Worm (Caenorhabditis elegans) whole organism, L4 larva: ENCODE measurements around the gene gcp-2.1.

Source experiments
- F37D6.2 ChIP-seq: sonication (generic microtip); optimal IDR thresholded peaks from 2 replicates; lab custom pipeline; 2016; ENCODE audit warnings: mild to moderate bottlenecking, missing genetic modification characterization, missing compliant biosample characterization
- F49E8.2 ChIP-seq: sonication (generic microtip); optimal IDR thresholded peaks from 2 replicates; lab custom pipeline; 2016; ENCODE audit warnings: missing compliant biosample characterization, mild to moderate bottlenecking, missing genetic modification characterization, borderline replicate concordance
- T20F7.1 ChIP-seq: fragments of 200-800 bp; sonication (Bioruptor generic); optimal IDR thresholded peaks from 2 replicates; lab custom pipeline; 2018; ENCODE audit warnings: mild to moderate bottlenecking, missing genetic modification characterization, missing compliant biosample characterization
- T26A8.4 ChIP-seq: fragments of 200-800 bp; sonication (Bioruptor generic); IDR thresholded peaks from 2 replicates; pipeline ENCODE4 v1.3.6; 2022; ENCODE audit warnings: missing genetic modification characterization, missing compliant biosample characterization
- aha-1 ChIP-seq: fragments of 150-350 bp; peaks from one replicate; lab custom pipeline; 2014; ENCODE audit warnings: missing biosample characterization, missing genetic modification characterization
- attf-4 ChIP-seq: sonication (generic microtip); optimal IDR thresholded peaks from 3 replicates; lab custom pipeline; 2017; ENCODE audit warnings: missing biosample characterization, missing genetic modification characterization
- ceh-28 ChIP-seq: fragments of 150-350 bp; optimal IDR thresholded peaks from 2 replicates; lab custom pipeline; 2014; ENCODE audit warnings: missing biosample characterization, missing genetic modification reagents, missing genetic modification characterization
- ces-1 ChIP-seq: fragments of 150-350 bp; sonication (generic microtip); optimal IDR thresholded peaks from 4 replicates; lab custom pipeline; 2014; ENCODE audit warnings: missing biosample characterization, missing genetic modification reagents, missing genetic modification characterization
- daf-12 ChIP-seq: fragments of 150-350 bp; optimal IDR thresholded peaks from 2 replicates; lab custom pipeline; 2014; ENCODE audit warnings: missing biosample characterization, missing genetic modification reagents, missing genetic modification characterization
- daf-16 ChIP-seq, 3 experiments: sonication (generic microtip); optimal IDR thresholded peaks; 2 replicates each; lab custom pipeline; 2016 to 2017; ENCODE audit warnings: missing genetic modification characterization in 3 of 3, missing genetic modification reagents in 3 of 3, mild to moderate bottlenecking in 2 of 3, missing compliant biosample characterization in 2 of 3, missing biosample characterization in 1 of 3, moderate library complexity in 1 of 3
- dpl-1 ChIP-seq: fragments of 150-350 bp; optimal IDR thresholded peaks from 2 replicates; lab custom pipeline; 2014; ENCODE audit warnings: missing biosample characterization, missing genetic modification reagents, missing genetic modification characterization
- fkh-10 ChIP-seq: fragments of 150-350 bp; optimal IDR thresholded peaks from 2 replicates; lab custom pipeline; 2014; ENCODE audit warnings: missing biosample characterization, missing genetic modification reagents, missing genetic modification characterization
- hlh-11 ChIP-seq: fragments of 200-800 bp; sonication (Bioruptor generic); optimal IDR thresholded peaks from 2 replicates; lab custom pipeline; 2018; ENCODE audit warnings: mild to moderate bottlenecking, missing genetic modification characterization, missing compliant biosample characterization
- hmg-1.1 ChIP-seq: fragments of 200-800 bp; sonication (Bioruptor generic); IDR thresholded peaks from 2 replicates; pipeline ENCODE4 v1.3.6; 2022; ENCODE audit warnings: missing genetic modification reagents, missing genetic modification characterization, missing compliant biosample characterization
- lim-7 ChIP-seq: fragments of 200-800 bp; sonication (Bioruptor generic); IDR thresholded peaks from 2 replicates; pipeline ENCODE4 v1.3.6; 2022; ENCODE audit warnings: missing genetic modification characterization, missing compliant biosample characterization
- lin-1 ChIP-seq: fragments of 200-800 bp; sonication (Bioruptor generic); IDR thresholded peaks from 2 replicates; pipeline ENCODE4 v1.3.6; 2022; ENCODE audit warnings: missing genetic modification reagents, missing genetic modification characterization, missing compliant biosample characterization
- lin-13 ChIP-seq: fragments of 150-350 bp; optimal IDR thresholded peaks from 2 replicates; lab custom pipeline; 2014; ENCODE audit warnings: missing biosample characterization, missing genetic modification reagents, missing genetic modification characterization
- lin-29 ChIP-seq: fragments of 200-800 bp; sonication (Bioruptor generic); IDR thresholded peaks from 2 replicates; pipeline ENCODE4 v1.3.6; 2022; ENCODE audit warnings: missing genetic modification reagents, missing genetic modification characterization, missing compliant biosample characterization
- lin-38 ChIP-seq: fragments of 200-800 bp; sonication (Bioruptor generic); IDR thresholded peaks from 2 replicates; pipeline ENCODE4 v1.3.6; 2022; ENCODE audit warnings: missing genetic modification reagents, missing genetic modification characterization, missing compliant biosample characterization
- lir-3 ChIP-seq: sonication (generic microtip); optimal IDR thresholded peaks from 2 replicates; lab custom pipeline; 2016; ENCODE audit warnings: mild to moderate bottlenecking, missing genetic modification characterization, missing compliant biosample characterization
- madf-5 ChIP-seq, 2 experiments: fragments of 200-800 bp; sonication (Bioruptor generic); IDR thresholded peaks; 2 replicates each; pipeline ENCODE4 v1.3.6; 2022; ENCODE audit warnings: missing compliant biosample characterization in 2 of 2, missing genetic modification characterization in 2 of 2
- madf-9 ChIP-seq: fragments of 200-800 bp; sonication (Bioruptor generic); conservative IDR thresholded peaks from 2 replicates; pipeline ENCODE4 v1.3.6; 2022; ENCODE audit warnings: missing genetic modification reagents, missing genetic modification characterization, missing compliant biosample characterization
- mdl-1 ChIP-seq, 2 experiments: fragments of 150-350 bp in 1 of 2; sonication (generic microtip) in 1 of 2; optimal IDR thresholded peaks; 2 replicates each; lab custom pipeline; 2014 to 2017; ENCODE audit warnings: missing biosample characterization in 2 of 2, missing genetic modification characterization in 2 of 2
- nhr-10 ChIP-seq: fragments of 150-350 bp; optimal IDR thresholded peaks from 2 replicates; lab custom pipeline; 2014; ENCODE audit warnings: missing biosample characterization, missing genetic modification characterization
- nhr-11 ChIP-seq: fragments of 150-350 bp; optimal IDR thresholded peaks from 2 replicates; lab custom pipeline; 2014; ENCODE audit warnings: missing biosample characterization, missing genetic modification characterization
- nhr-111 ChIP-seq: fragments of 200-800 bp; sonication (Bioruptor generic); optimal IDR thresholded peaks from 2 replicates; lab custom pipeline; 2018; ENCODE audit warnings: mild to moderate bottlenecking, missing genetic modification characterization, missing compliant biosample characterization
- nhr-237 ChIP-seq: sonication (generic microtip); optimal IDR thresholded peaks from 2 replicates; lab custom pipeline; 2017; ENCODE audit warnings: missing biosample characterization, missing genetic modification characterization
- nhr-28 ChIP-seq: fragments of 150-350 bp; optimal IDR thresholded peaks from 2 replicates; lab custom pipeline; 2014; ENCODE audit warnings: missing biosample characterization, missing genetic modification characterization
- nhr-6 ChIP-seq: fragments of 150-350 bp; optimal IDR thresholded peaks from 2 replicates; lab custom pipeline; 2014; ENCODE audit warnings: missing biosample characterization, missing genetic modification characterization
- pqm-1 ChIP-seq: sonication (generic microtip); optimal IDR thresholded peaks from 2 replicates; lab custom pipeline; 2017; ENCODE audit warnings: missing biosample characterization, missing genetic modification characterization
- saeg-2 ChIP-seq: fragments of 200-800 bp; sonication (Bioruptor generic); IDR thresholded peaks from 2 replicates; pipeline ENCODE4 v1.3.6; 2022; ENCODE audit warnings: missing genetic modification reagents, missing genetic modification characterization, missing compliant biosample characterization
- set-16 ChIP-seq: fragments of 200-800 bp; sonication (Bioruptor generic); IDR thresholded peaks from 2 replicates; pipeline ENCODE4 v1.3.6; 2022; ENCODE audit warnings: missing genetic modification reagents, missing genetic modification characterization, missing compliant biosample characterization
- unc-130 ChIP-seq: sonication (generic microtip); optimal IDR thresholded peaks from 2 replicates; lab custom pipeline; 2016; ENCODE audit warnings: missing genetic modification reagents, missing genetic modification characterization, missing compliant biosample characterization
- unc-62 ChIP-seq, 3 experiments: fragments of 150-350 bp in 1 of 3; sonication (generic microtip); optimal IDR thresholded peaks in 2 of 3; peaks in 1 of 3; 1 replicate in 1 of 3; 2 replicates in 2 of 3; lab custom pipeline; 2014 to 2017; ENCODE audit warnings: missing biosample characterization in 3 of 3, missing genetic modification characterization in 3 of 3, missing genetic modification reagents in 3 of 3, missing genotype in 1 of 3
- vab-7 ChIP-seq: fragments of 200-800 bp; sonication (Bioruptor generic); IDR thresholded peaks from 2 replicates; pipeline ENCODE4 v1.3.6; 2022; ENCODE audit warnings: missing genetic modification reagents, missing genetic modification characterization, missing compliant biosample characterization
- zfp-2 ChIP-seq: sonication (generic microtip); optimal IDR thresholded peaks from 2 replicates; lab custom pipeline; 2016; ENCODE audit warnings: mild to moderate bottlenecking, missing genetic modification characterization, missing compliant biosample characterization
- ztf-7 ChIP-seq: fragments of 150-350 bp; optimal IDR thresholded peaks from 2 replicates; lab custom pipeline; 2014; ENCODE audit warnings: missing biosample characterization, missing genetic modification characterization

The gcp-2.1 gene

DNA sequence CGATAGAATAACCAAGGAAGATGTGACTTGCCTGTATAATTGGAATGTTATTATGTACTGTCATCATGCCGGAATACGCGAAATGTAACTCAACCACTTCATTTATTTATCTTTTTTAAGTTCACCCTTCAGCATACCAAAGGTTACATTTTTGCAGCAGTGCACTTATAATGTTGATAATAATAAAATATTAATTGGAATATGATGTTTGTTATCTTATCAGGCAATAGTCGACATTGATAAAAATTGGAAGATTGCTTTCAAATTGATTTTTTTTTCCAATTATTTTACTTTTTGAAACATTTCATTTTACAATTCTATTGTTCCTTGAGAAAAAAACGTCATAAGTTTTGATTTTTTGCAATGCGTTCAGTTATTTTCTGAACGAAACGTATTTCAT is 2.5 kb upstream of the gcp-2.1 start:
- no peak for TF ChIP-seq lin-38 (GFP tag; lab: Robert Waterston, UW)
- TF ChIP-seq pqm-1 (tag; lab: Kevin White, UChicago) = peak; percentile 9
- no peak for TF ChIP-seq lim-7
- TF ChIP-seq nhr-237 (tag; lab: Kevin White, UChicago) = no peak
- TF ChIP-seq fkh-10 (GFP tag; lab: Kevin White, UChicago) = no peak
- TF ChIP-seq nhr-28 (tag; lab: Kevin White, UChicago) = peak; percentile 26
- TF ChIP-seq T26A8.4 (GFP tag; lab: Robert Waterston, UW) = no peak
- TF ChIP-seq daf-16 (GFP tag; optimal IDR thresholded peaks at IDR 0.05; lab: Kevin White, UChicago) = no peak
- TF ChIP-seq daf-16 (tag; optimal IDR thresholded peaks at IDR 0.05; lab: Kevin White, UChicago) = peak; percentile 64
- no peak for TF ChIP-seq set-16 (GFP tag; lab: Robert Waterston, UW)
- TF ChIP-seq nhr-6 (tag; lab: Kevin White, UChicago) = no peak
- TF ChIP-seq, all 104 proteins: peak for 3

- TF ChIP-seq unc-62 (GFP tag; optimal IDR thresholded peaks at IDR 0.05 in 1 of 2; lab: Kevin White, UChicago) (no peak), unc-62 (tag; optimal IDR thresholded peaks at IDR 0.05; lab: Kevin White, UChicago) (no peak), lir-3 (tag; lab: Kevin White, UChicago) (no peak), hmg-1.1 (GFP tag; lab: Robert Waterston, UW) (no peak), lin-29 (GFP tag; lab: Robert Waterston, UW) (no peak), ces-1 (GFP tag; lab: Kevin White, UChicago) (no peak), madf-5 (GFP tag; IDR thresholded peaks at IDR 0.05; lab: Robert Waterston, UW) (no peak), dpl-1 (GFP tag; lab: Kevin White, UChicago) (no peak), nhr-10 (tag; lab: Kevin White, UChicago) (no peak), nhr-11 (tag; lab: Kevin White, UChicago) (no peak), unc-130 (GFP tag; lab: Kevin White, UChicago) (no peak), attf-4 (no peak), nhr-28 (tag; lab: Kevin White, UChicago) (peak; percentile 5), saeg-2 (GFP tag; lab: Robert Waterston, UW) (no peak), madf-9 (GFP tag; lab: Robert Waterston, UW) (no peak), daf-16 (GFP tag; optimal IDR thresholded peaks at IDR 0.05; lab: Kevin White, UChicago) (peak in 1 of 2 experiments; percentile 68), daf-16 (tag; optimal IDR thresholded peaks at IDR 0.05; lab: Kevin White, UChicago) (no peak), aha-1 (tag; lab: Kevin White, UChicago) (peak; percentile 60), daf-12 (tag; lab: Kevin White, UChicago) (no peak), hlh-11 (tag; lab: Kevin White, UChicago) (no peak)
Observed at ce11 chrX:300250-300649, 1.4 kb upstream of the gcp-2.1 start.

ce11 chrX:305057-305456 is 3.4 kb downstream of the gcp-2.1 start:
- TF ChIP-seq ces-1 (GFP tag; lab: Kevin White, UChicago) (peak; percentile 79), T20F7.1 (GFP tag; lab: Kevin White, UChicago) (no peak), vab-7 (no peak), fkh-10 (GFP tag; lab: Kevin White, UChicago) (peak; percentile 65)

ce11 chrX:309076-309475 is 7.4 kb downstream of the gcp-2.1 start:
- TF ChIP-seq lin-1 (no peak), mdl-1 (tag; optimal IDR thresholded peaks at IDR 0.05; lab: Kevin White, UChicago) (no peak), ces-1 (GFP tag; lab: Kevin White, UChicago) (peak; percentile 52), fkh-10 (GFP tag; lab: Kevin White, UChicago) (peak; percentile 43)

DNA sequence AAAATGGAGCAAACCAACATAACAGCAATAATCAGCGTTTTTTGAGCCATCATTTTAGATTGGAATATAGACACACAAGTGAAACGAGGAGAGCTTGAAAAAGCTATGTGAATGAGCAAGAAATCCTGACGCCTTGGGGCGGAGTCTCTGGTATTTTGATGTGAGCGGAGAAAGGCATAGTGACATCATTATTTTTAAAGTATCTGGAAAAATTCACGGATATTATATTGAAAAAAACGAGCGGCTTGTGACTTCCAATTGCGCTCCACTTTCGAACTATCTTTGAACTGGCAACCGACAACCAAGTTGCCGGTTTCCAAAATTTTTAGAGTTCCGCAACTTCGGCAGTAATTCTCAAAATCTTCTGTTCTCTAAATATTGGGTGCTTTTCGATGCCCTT is 9.6 kb downstream of the gcp-2.1 start, which contains the start of gene nlp-64:
Gene nlp-64 (minus strand): TSS at position 101 of the 400 bp plus-strand sequence.
- TF ChIP-seq F49E8.2 = no peak
- no peak for TF ChIP-seq ztf-7 (tag; lab: Kevin White, UChicago)
- no peak for TF ChIP-seq F37D6.2
- TF ChIP-seq nhr-111 (GFP tag; lab: Kevin White, UChicago) = no peak
- no peak for TF ChIP-seq ceh-28
- TF ChIP-seq lin-13 (GFP tag; lab: Kevin White, UChicago) = no peak
- TF ChIP-seq zfp-2 (tag; lab: Kevin White, UChicago) = no peak
